Worm (Caenorhabditis elegans) whole organism, late embryonic: ENCODE measurements around the gene C03H5.9.

Experiments
- ets-4 ChIP-seq: sonication (generic microtip); optimal IDR thresholded peaks from 2 replicates; lab custom pipeline; 2016; ENCODE audit warnings: missing genetic modification characterization, missing compliant biosample characterization
- pag-3 ChIP-seq: sonication (generic microtip); optimal IDR thresholded peaks from 2 replicates; lab custom pipeline; 2016; ENCODE audit warnings: missing compliant biosample characterization, missing genetic modification characterization, borderline replicate concordance
- pqm-1 ChIP-seq: sonication (generic microtip); optimal IDR thresholded peaks from 2 replicates; lab custom pipeline; 2016; ENCODE audit warnings: missing genetic modification characterization, missing compliant biosample characterization

- no peak for TF ChIP-seq pag-3 (tag; lab: Kevin White, UChicago)
- no peak for TF ChIP-seq ets-4 (tag; lab: Kevin White, UChicago)
- no peak for TF ChIP-seq pqm-1 (tag; lab: Kevin White, UChicago)
These were observed 37.7 kb upstream of the C03H5.9 start for ce11 chrII:340714-341113.
